Worm (Caenorhabditis elegans) whole organism, L4/young adult: ENCODE results near the gene dod-3.

Experiments
- W03F9.2 ChIP-seq: fragments of 150-350 bp; optimal IDR thresholded peaks from 2 replicates; lab custom pipeline; 2014; ENCODE audit warnings: missing biosample characterization, missing genetic modification characterization
- him-1 ChIP-seq: sonication (generic microtip); optimal IDR thresholded peaks from 2 replicates; lab custom pipeline; 2016; ENCODE audit warnings: missing genotype, missing genetic modification reagents, missing genetic modification characterization, missing compliant biosample characterization

ce11 chrV:2706379-2706778, 24.5 kb downstream of the dod-3 start:
- TF ChIP-seq him-1 (tag; lab: Kevin White, UChicago) (no peak), W03F9.2 (tag; lab: Kevin White, UChicago) (no peak)
